Worm (Caenorhabditis elegans) whole organism, L1 larva: ENCODE measurements around the gene Y57G7A.5.

Experiments used
- C16A3.4 ChIP-seq: fragments of 150-350 bp; optimal IDR thresholded peaks from 2 replicates; lab custom pipeline; 2014; ENCODE audit warnings: missing biosample characterization, missing genetic modification characterization
- C34B4.2 ChIP-seq: sonication (generic microtip); optimal IDR thresholded peaks from 2 replicates; lab custom pipeline; 2017; ENCODE audit warnings: mild to moderate bottlenecking, missing genetic modification characterization, missing compliant biosample characterization
- F16B12.6 ChIP-seq: fragments of 150-350 bp; optimal IDR thresholded peaks from 2 replicates; lab custom pipeline; 2014; ENCODE audit warnings: missing biosample characterization, missing genetic modification characterization
- alr-1 ChIP-seq: fragments of 200-800 bp; sonication (Bioruptor generic); optimal IDR thresholded peaks from 2 replicates; lab custom pipeline; 2018; ENCODE audit warnings: borderline replicate concordance, mild to moderate bottlenecking, missing genetic modification characterization, missing compliant biosample characterization
- aly-2 ChIP-seq: fragments of 150-350 bp; optimal IDR thresholded peaks from 2 replicates; lab custom pipeline; 2014; ENCODE audit warnings: missing biosample characterization, missing genetic modification characterization
- ama-1 ChIP-seq: fragments of 150-350 bp; optimal IDR thresholded peaks from 2 replicates; lab custom pipeline; 2014
- blmp-1 ChIP-seq: fragments of 150-350 bp; optimal IDR thresholded peaks from 2 replicates; lab custom pipeline; 2014; ENCODE audit warnings: missing biosample characterization, missing genetic modification characterization
- ceh-63 ChIP-seq: fragments of 200-800 bp; sonication (Bioruptor generic); optimal IDR thresholded peaks from 2 replicates; lab custom pipeline; 2018; ENCODE audit warnings: mild to moderate bottlenecking, missing genetic modification characterization, missing compliant biosample characterization
- ceh-90 ChIP-seq: sonication (generic microtip); optimal IDR thresholded peaks from 2 replicates; lab custom pipeline; 2016; ENCODE audit warnings: missing genetic modification characterization, missing compliant biosample characterization
- dpl-1 ChIP-seq, 3 experiments: fragments of 150-350 bp in 2 of 3; sonication (generic microtip) in 1 of 3; optimal IDR thresholded peaks; 2 replicates each; lab custom pipeline; 2014 to 2017; ENCODE audit warnings: missing biosample characterization in 3 of 3, missing genetic modification characterization in 3 of 3, missing genetic modification reagents in 3 of 3
- efl-1 ChIP-seq, 4 experiments: fragments of 150-350 bp; optimal IDR thresholded peaks in 3 of 4; peaks in 1 of 4; 1 replicate in 1 of 4; 2 replicates in 3 of 4; lab custom pipeline; 2014; ENCODE audit warnings: missing biosample characterization in 2 of 4, missing genetic modification characterization in 2 of 4, missing genetic modification reagents in 2 of 4
- efl-3 ChIP-seq: fragments of 200-800 bp; sonication (Bioruptor generic); optimal IDR thresholded peaks from 2 replicates; lab custom pipeline; 2018; ENCODE audit warnings: mild to moderate bottlenecking, missing genetic modification characterization, missing compliant biosample characterization
- elt-3 ChIP-seq, 6 experiments: fragments of 150-350 bp in 1 of 6; sonication (generic microtip); optimal IDR thresholded peaks; 2 replicates each; lab custom pipeline; 2017 to 2018; ENCODE audit warnings: missing biosample characterization in 6 of 6, missing genetic modification characterization in 6 of 6, inconsistent platforms in 1 of 6
- ets-5 ChIP-seq: fragments of 200-800 bp; sonication (Bioruptor generic); IDR thresholded peaks from 2 replicates; pipeline ENCODE4 v1.3.6; 2022; ENCODE audit warnings: missing genetic modification characterization, missing compliant biosample characterization
- fkh-4 ChIP-seq: sonication (generic microtip); optimal IDR thresholded peaks from 2 replicates; lab custom pipeline; 2016; ENCODE audit warnings: missing compliant biosample characterization, missing genetic modification characterization, borderline replicate concordance
- fkh-8 ChIP-seq: sonication (generic microtip); optimal IDR thresholded peaks from 2 replicates; lab custom pipeline; 2016; ENCODE audit warnings: mild to moderate bottlenecking, missing genetic modification characterization, missing compliant biosample characterization
- grh-1 ChIP-seq: fragments of 200-800 bp; sonication (Bioruptor generic); IDR thresholded peaks from 2 replicates; pipeline ENCODE4 v1.3.6; 2022; ENCODE audit warnings: missing genetic modification reagents, missing genetic modification characterization, missing compliant biosample characterization
- hlh-17 ChIP-seq: fragments of 200-800 bp; sonication (Bioruptor generic); optimal IDR thresholded peaks from 2 replicates; lab custom pipeline; 2018; ENCODE audit warnings: missing genetic modification characterization, mild to moderate bottlenecking, missing compliant biosample characterization, moderate library complexity, borderline replicate concordance
- hpl-2 ChIP-seq: fragments of 150-350 bp; optimal IDR thresholded peaks from 2 replicates; lab custom pipeline; 2014; ENCODE audit warnings: missing biosample characterization, missing genetic modification reagents, missing genetic modification characterization
- isw-1 ChIP-seq: fragments of 200-800 bp; sonication (Bioruptor generic); IDR thresholded peaks from 2 replicates; pipeline ENCODE4 v1.3.6; 2022; ENCODE audit warnings: missing genetic modification characterization, missing compliant biosample characterization
- jun-1 ChIP-seq: fragments of 150-350 bp; optimal IDR thresholded peaks from 2 replicates; lab custom pipeline; 2014; ENCODE audit warnings: missing biosample characterization, missing genetic modification reagents, missing genetic modification characterization
- lin-13 ChIP-seq: fragments of 150-350 bp; optimal IDR thresholded peaks from 2 replicates; lab custom pipeline; 2014; ENCODE audit warnings: missing biosample characterization, missing genetic modification reagents, missing genetic modification characterization
- lin-35 ChIP-seq, 2 experiments: fragments of 150-350 bp; optimal IDR thresholded peaks; 2 replicates each; lab custom pipeline; 2014; ENCODE audit warnings: missing biosample characterization in 2 of 2, missing genetic modification characterization in 2 of 2, missing genetic modification reagents in 2 of 2
- mab-9 ChIP-seq: fragments of 200-800 bp; sonication (Bioruptor generic); IDR thresholded peaks from 2 replicates; pipeline ENCODE4 v1.3.6; 2022; ENCODE audit warnings: missing genetic modification reagents, missing genetic modification characterization, missing compliant biosample characterization
- mef-2 ChIP-seq: fragments of 150-350 bp; optimal IDR thresholded peaks from 2 replicates; lab custom pipeline; 2014; ENCODE audit warnings: missing biosample characterization, missing genetic modification characterization
- mep-1 ChIP-seq: fragments of 150-350 bp; optimal IDR thresholded peaks from 2 replicates; lab custom pipeline; 2014; ENCODE audit warnings: missing biosample characterization, missing genetic modification characterization
- nhr-19 ChIP-seq: fragments of 200-800 bp; sonication (Bioruptor generic); conservative IDR thresholded peaks from 2 replicates; pipeline ENCODE4 v1.3.6; 2022; ENCODE audit warnings: missing genetic modification characterization, missing compliant biosample characterization
- nhr-20 ChIP-seq: sonication (generic microtip); optimal IDR thresholded peaks from 2 replicates; lab custom pipeline; 2016; ENCODE audit warnings: mild to moderate bottlenecking, missing genetic modification characterization, missing compliant biosample characterization
- nhr-28 ChIP-seq: fragments of 150-350 bp; optimal IDR thresholded peaks from 2 replicates; lab custom pipeline; 2014; ENCODE audit warnings: missing biosample characterization, missing genetic modification characterization
- nhr-47 ChIP-seq: sonication (generic microtip); optimal IDR thresholded peaks from 2 replicates; lab custom pipeline; 2016; ENCODE audit warnings: mild to moderate bottlenecking, missing genetic modification characterization, moderate library complexity, missing compliant biosample characterization
- nhr-71 ChIP-seq: sonication (generic microtip); optimal IDR thresholded peaks from 2 replicates; lab custom pipeline; 2016; ENCODE audit warnings: mild to moderate bottlenecking, missing genetic modification characterization, moderate library complexity, missing compliant biosample characterization
- nhr-85 ChIP-seq: sonication (generic microtip); peaks from one replicate; lab custom pipeline; 2016; ENCODE audit warnings: missing genetic modification characterization, inconsistent platforms, missing compliant biosample characterization
- nhr-90 ChIP-seq: sonication (generic microtip); optimal IDR thresholded peaks from 2 replicates; lab custom pipeline; 2016; ENCODE audit warnings: mild to moderate bottlenecking, missing genetic modification characterization, missing compliant biosample characterization; ENCODE audit not compliant: poor library complexity
- pag-3 ChIP-seq: sonication (generic microtip); optimal IDR thresholded peaks from 2 replicates; lab custom pipeline; 2017; ENCODE audit warnings: missing genetic modification characterization, mild to moderate bottlenecking, missing compliant biosample characterization, antibody characterized with exemption, borderline replicate concordance; ENCODE audit not compliant: insufficient read depth
- pax-3 ChIP-seq: fragments of 200-800 bp; sonication (Bioruptor generic); optimal IDR thresholded peaks from 2 replicates; lab custom pipeline; 2018; ENCODE audit warnings: mild to moderate bottlenecking, missing genetic modification characterization, moderate library complexity, missing compliant biosample characterization
- pqm-1 ChIP-seq: sonication (generic microtip); optimal IDR thresholded peaks from 3 replicates; lab custom pipeline; 2017; ENCODE audit warnings: missing biosample characterization, missing genetic modification characterization
- snu-23 ChIP-seq: sonication (generic microtip); optimal IDR thresholded peaks from 2 replicates; lab custom pipeline; 2016; ENCODE audit warnings: missing genetic modification characterization, missing compliant biosample characterization
- sox-4 ChIP-seq: sonication (generic microtip); optimal IDR thresholded peaks from 2 replicates; lab custom pipeline; 2016; ENCODE audit warnings: missing genetic modification characterization, missing compliant biosample characterization
- sup-37 ChIP-seq: fragments of 200-800 bp; sonication (Bioruptor generic); optimal IDR thresholded peaks from 2 replicates; lab custom pipeline; 2018; ENCODE audit warnings: mild to moderate bottlenecking, missing genetic modification characterization, missing compliant biosample characterization
- tlp-1 ChIP-seq: fragments of 150-350 bp; optimal IDR thresholded peaks from 2 replicates; lab custom pipeline; 2014; ENCODE audit warnings: missing biosample characterization, missing genetic modification characterization
- unc-130 ChIP-seq: fragments of 150-350 bp; optimal IDR thresholded peaks from 2 replicates; lab custom pipeline; 2017; ENCODE audit warnings: missing biosample characterization, missing genetic modification characterization, inconsistent platforms
- unc-30 ChIP-seq: sonication (generic microtip); optimal IDR thresholded peaks from 2 replicates; lab custom pipeline; 2017; ENCODE audit warnings: missing biosample characterization, missing genetic modification characterization
- unc-62 ChIP-seq: fragments of 150-350 bp; optimal IDR thresholded peaks from 2 replicates; lab custom pipeline; 2014; ENCODE audit warnings: missing biosample characterization, missing genetic modification reagents, missing genetic modification characterization
- unc-86 ChIP-seq: sonication (generic microtip); optimal IDR thresholded peaks from 2 replicates; lab custom pipeline; 2016; ENCODE audit warnings: missing genetic modification characterization, missing compliant biosample characterization
- unc-98 ChIP-seq: fragments of 200-800 bp; sonication (Bioruptor generic); IDR thresholded peaks from 2 replicates; pipeline ENCODE4 v1.3.6; 2022; ENCODE audit warnings: missing genetic modification characterization, missing compliant biosample characterization
- zag-1 ChIP-seq: fragments of 150-350 bp; optimal IDR thresholded peaks from 2 replicates; lab custom pipeline; 2014; ENCODE audit warnings: missing biosample characterization, missing genetic modification characterization
- ztf-11 ChIP-seq, 2 experiments: sonication (generic microtip); optimal IDR thresholded peaks; 2 replicates each; lab custom pipeline; 2016 to 2017; ENCODE audit warnings: missing genetic modification characterization in 2 of 2, missing biosample characterization in 1 of 2, missing compliant biosample characterization in 1 of 2

Gene Y57G7A.5

DNA sequence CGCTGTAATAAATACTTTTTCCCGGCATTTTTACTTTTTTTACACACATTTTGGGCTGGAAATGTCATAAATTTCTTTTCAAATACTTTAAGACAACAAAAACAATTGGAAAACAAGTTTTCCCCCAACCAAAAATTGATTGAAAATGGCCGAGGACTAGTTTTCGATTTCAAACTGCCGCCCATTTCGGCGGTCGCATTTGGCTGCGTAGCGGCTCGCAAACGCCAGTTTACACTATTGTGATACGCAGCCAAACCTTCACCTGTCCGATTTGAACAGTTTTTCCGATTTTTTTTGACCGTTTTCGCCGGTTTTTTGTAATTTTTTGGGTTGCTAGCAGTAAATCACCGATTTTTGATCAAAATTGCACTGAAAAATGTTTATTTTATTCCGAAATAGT lies 45.1 kb upstream of the Y57G7A.5 start (continued):
- TF ChIP-seq zag-1 (tag; lab: Kevin White, UChicago) = no peak
- no peak for TF ChIP-seq unc-62
- peak; percentile 70; the same call in 1 of the 2 replicates for TF ChIP-seq unc-98 (GFP tag; lab: Robert Waterston, UW)
- no peak for TF ChIP-seq ets-5 (GFP tag; lab: Robert Waterston, UW)
- TF ChIP-seq elt-3 (tag; optimal IDR thresholded peaks at IDR 0.05; lab: Kevin White, UChicago) = peak; percentile 87 to 96 (median 96)
- TF ChIP-seq snu-23 = peak; percentile 97
- peak; percentile 97 for TF ChIP-seq mep-1 (tag; lab: Kevin White, UChicago)
- TF ChIP-seq jun-1 = peak; percentile 93
- TF ChIP-seq mab-9 = peak; percentile 90
- peak; percentile 98 for TF ChIP-seq nhr-71 (tag; lab: Kevin White, UChicago)
- peak; percentile 23 to 90 for TF ChIP-seq ztf-11 (tag; optimal IDR thresholded peaks at IDR 0.05; lab: Kevin White, UChicago)
- peak; percentile 97 for TF ChIP-seq nhr-90 (tag; lab: Kevin White, UChicago)
- TF ChIP-seq efl-1 (optimal IDR thresholded peaks at IDR 0.05; lab: Kevin White, UChicago) = peak; percentile 96 to 99
- peak; percentile 99 to 100 for TF ChIP-seq efl-1 (GFP tag; optimal IDR thresholded peaks at IDR 0.05 in 1 of 2; lab: Kevin White, UChicago)
- TF ChIP-seq ceh-90 (tag; lab: Kevin White, UChicago) = no peak
- TF ChIP-seq isw-1 (GFP tag; lab: Robert Waterston, UW) = peak; percentile 94
- peak; percentile 92 for TF ChIP-seq pax-3 (tag; lab: Kevin White, UChicago)
- no peak for TF ChIP-seq hlh-17 (GFP tag; lab: Kevin White, UChicago)
- TF ChIP-seq aly-2 (tag; lab: Kevin White, UChicago) = peak; percentile 84
- TF ChIP-seq sup-37 (GFP tag; lab: Kevin White, UChicago) = peak; percentile 86
- peak; percentile 44 for TF ChIP-seq C34B4.2 (tag; lab: Kevin White, UChicago)
- TF ChIP-seq C16A3.4 (tag; lab: Kevin White, UChicago) = peak; percentile 98
- peak; percentile 96 for TF ChIP-seq nhr-20 (tag; lab: Kevin White, UChicago)
- peak; percentile 78 for TF ChIP-seq hpl-2 (GFP tag; lab: Kevin White, UChicago)
- peak; percentile 67 for TF ChIP-seq efl-3
- TF ChIP-seq nhr-47 (tag; lab: Kevin White, UChicago) = peak; percentile 97
- TF ChIP-seq tlp-1 (tag; lab: Kevin White, UChicago) = no peak
- peak; percentile 98 for TF ChIP-seq lin-13
- peak; percentile 97 for TF ChIP-seq grh-1
- TF ChIP-seq F16B12.6 (tag; lab: Kevin White, UChicago) = peak; percentile 65
- TF ChIP-seq nhr-19 (GFP tag; lab: Robert Waterston, UW) = peak; percentile 96
- TF ChIP-seq ceh-63 (GFP tag; lab: Kevin White, UChicago) = no peak
- peak; percentile 98 for TF ChIP-seq fkh-8 (tag; lab: Kevin White, UChicago)
- peak; percentile 97 for TF ChIP-seq nhr-85 (tag; lab: Kevin White, UChicago)
- peak; percentile 93 for TF ChIP-seq unc-86 (tag; lab: Kevin White, UChicago)
- peak; percentile 72 for TF ChIP-seq ama-1 (lab: Kevin White, UChicago)
- TF ChIP-seq fkh-4 = no peak
- no peak for TF ChIP-seq pag-3 (tag; lab: Kevin White, UChicago)
- TF ChIP-seq mef-2 (tag; lab: Kevin White, UChicago) = peak; percentile 68
- TF ChIP-seq pqm-1 (tag; lab: Kevin White, UChicago) = peak; percentile 68
- TF ChIP-seq blmp-1 (tag; lab: Kevin White, UChicago) = peak; percentile 88
- TF ChIP-seq unc-130 (tag; lab: Kevin White, UChicago) = peak; percentile 91
- TF ChIP-seq nhr-28 = no peak
- TF ChIP-seq dpl-1 (GFP tag; optimal IDR thresholded peaks at IDR 0.05; lab: Kevin White, UChicago) = peak; percentile 98 to 99 (median 99)
- TF ChIP-seq unc-30 = no peak
- no peak for TF ChIP-seq alr-1 (tag; lab: Kevin White, UChicago)
- TF ChIP-seq sox-4 (tag; lab: Kevin White, UChicago) = peak; percentile 75
- TF ChIP-seq lin-35 (GFP tag; optimal IDR thresholded peaks at IDR 0.05; lab: Kevin White, UChicago) = peak; percentile 99
